Fruit fly (Drosophila melanogaster): ENCODE results near the gene CG7523.

Gene CG7523

DNA sequence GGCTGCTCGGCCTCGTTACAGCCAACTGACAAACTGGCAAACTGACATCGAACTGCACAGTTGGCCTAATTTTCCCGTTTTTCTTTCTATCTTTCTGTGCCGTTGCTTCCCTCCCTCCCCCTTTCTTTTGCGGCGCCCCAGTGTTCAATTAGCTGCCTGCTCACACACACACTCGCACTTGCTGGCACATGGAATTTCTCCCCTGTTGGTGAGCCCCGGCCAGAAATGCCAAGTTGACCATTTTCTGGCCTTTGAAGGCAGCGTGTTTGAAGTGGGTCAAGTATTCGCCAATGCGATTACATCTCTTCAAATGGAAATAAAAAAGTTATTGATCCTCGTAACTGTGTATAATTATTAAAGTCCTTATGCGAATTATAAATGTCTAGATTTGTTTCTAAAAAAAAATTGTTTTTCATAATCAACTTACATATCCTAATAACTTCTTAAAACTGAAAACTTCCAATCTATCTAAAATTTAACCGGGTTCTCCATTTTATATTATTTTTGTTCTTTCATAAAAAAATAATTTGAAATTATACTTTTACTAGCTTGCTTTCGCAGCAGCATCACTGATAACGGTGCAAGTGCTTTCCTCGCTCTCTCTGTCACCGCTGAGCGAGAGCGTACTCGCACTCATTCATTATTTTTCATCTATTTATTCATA is 10.1 kb upstream of the CG7523 start (continued):
- TF ChIP-seq dysf (GFP tag; IDR thresholded peaks at IDR 0.05), result 0 out of 3 replicates have a peak, but pooled peaks have one; percentile 43
- no peak for TF ChIP-seq CG12071 (GFP tag; optimal IDR thresholded peaks at IDR 0.05)
- no peak for TF ChIP-seq stwl (tag; optimal IDR thresholded peaks at IDR 0.05)
- TF ChIP-seq CG13424 (tag; optimal IDR thresholded peaks at IDR 0.05), result peak; percentile 57
- TF ChIP-seq CG6854 (GFP tag; optimal IDR thresholded peaks at IDR 0.05), result no peak
- no peak for TF ChIP-seq sc (optimal IDR thresholded peaks at IDR 0.05)
- peak; percentile 31 for TF ChIP-seq sc (GFP tag; optimal IDR thresholded peaks at IDR 0.05)
- TF ChIP-seq nerfin-1 (tag; optimal IDR thresholded peaks at IDR 0.05), result peak; percentile 38
- TF ChIP-seq H2.0 (GFP tag; IDR thresholded peaks at IDR 0.05), result no peak
- TF ChIP-seq Ssrp (tag; optimal IDR thresholded peaks at IDR 0.05), result peak; percentile 63
- TF ChIP-seq CG2116 (GFP tag; optimal IDR thresholded peaks at IDR 0.05), result peak; percentile 19
- TF ChIP-seq CG8290 (GFP tag; optimal IDR thresholded peaks at IDR 0.05), result peak; percentile 17
- TF ChIP-seq CG8290 (tag; optimal IDR thresholded peaks at IDR 0.05), result no peak
- peak; percentile 27 for TF ChIP-seq CG10431 (GFP tag; optimal IDR thresholded peaks at IDR 0.05)
- peak; percentile 97 for TF ChIP-seq Sry-β (GFP tag; optimal IDR thresholded peaks at IDR 0.05)
- TF ChIP-seq zfh2 (GFP tag; optimal IDR thresholded peaks at IDR 0.05), result peak; percentile 30
- TF ChIP-seq CG18599 (GFP tag; optimal IDR thresholded peaks at IDR 0.05), result peak; percentile 33
- no peak for TF ChIP-seq CG8089 (GFP tag; optimal IDR thresholded peaks at IDR 0.05)
- no peak for TF ChIP-seq HLH4C (GFP tag; IDR thresholded peaks at IDR 0.05; ENCODE audit: partially characterized antibody)
- peak; percentile 3 for TF ChIP-seq p53 (GFP tag; optimal IDR thresholded peaks at IDR 0.05)
- TF ChIP-seq CG3407 (GFP tag; optimal IDR thresholded peaks at IDR 0.05), result peak; percentile 1
- TF ChIP-seq CG12155 (GFP tag; optimal IDR thresholded peaks at IDR 0.05), result peak; percentile 37
- TF ChIP-seq danr (GFP tag; IDR thresholded peaks at IDR 0.05), result no peak
- TF ChIP-seq ken (GFP tag; IDR thresholded peaks at IDR 0.05), result no peak
- TF ChIP-seq YL-1 (GFP tag; optimal IDR thresholded peaks at IDR 0.05), result no peak
- TF ChIP-seq CG12391 (tag; optimal IDR thresholded peaks at IDR 0.05), result peak; percentile 73
- TF ChIP-seq CG30020 (tag; optimal IDR thresholded peaks at IDR 0.05), result peak; percentile 6
- no peak for TF ChIP-seq CG11093 (GFP tag; IDR thresholded peaks at IDR 0.05)
- TF ChIP-seq ttk (GFP tag; IDR thresholded peaks at IDR 0.05), result no peak; the same call in 1 of the 2 replicates
- TF ChIP-seq Lhr (GFP tag; optimal IDR thresholded peaks at IDR 0.05), result no peak
- TF ChIP-seq CG1529 (GFP tag; optimal IDR thresholded peaks at IDR 0.05), result peak; percentile 43
- TF ChIP-seq CG2875 (GFP tag; optimal IDR thresholded peaks at IDR 0.05), result peak; percentile 48
- peak; percentile 85 for TF ChIP-seq CG18262 (tag; optimal IDR thresholded peaks at IDR 0.05)
- TF ChIP-seq NfI (GFP tag; optimal IDR thresholded peaks at IDR 0.05), result no peak
- TF ChIP-seq nerfin-2 (GFP tag; IDR thresholded peaks at IDR 0.05; ENCODE audit: partially characterized antibody), result no peak
- no peak for TF ChIP-seq H15 (GFP tag; IDR thresholded peaks at IDR 0.05)

DNA sequence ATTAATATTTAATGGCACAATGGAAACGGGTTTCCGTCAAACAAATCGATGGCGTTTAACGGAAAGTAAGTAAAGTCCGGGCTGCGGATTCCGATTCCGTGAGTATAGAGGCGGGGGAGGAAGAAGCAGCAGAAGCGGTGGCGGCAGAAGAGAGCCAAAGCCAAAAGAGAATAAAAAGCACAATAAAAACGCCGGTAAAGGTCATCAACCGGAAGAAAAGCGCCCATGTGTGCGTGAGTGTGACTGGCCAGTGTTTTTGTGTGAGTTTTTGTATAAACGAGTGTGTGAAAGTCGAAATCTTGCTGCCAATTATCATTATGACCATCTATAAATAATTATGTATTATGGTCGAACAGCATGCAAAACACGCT is 9.6 kb upstream of the CG7523 start:
- no peak for TF ChIP-seq fd3F (GFP tag; optimal IDR thresholded peaks at IDR 0.05)
- no peak for TF ChIP-seq klu (GFP tag; IDR thresholded peaks at IDR 0.05)
- no peak for TF ChIP-seq NFAT (GFP tag; IDR thresholded peaks at IDR 0.05)
- no peak for TF ChIP-seq CG10274 (GFP tag; optimal IDR thresholded peaks at IDR 0.05)
- no peak for TF ChIP-seq tin (GFP tag; optimal IDR thresholded peaks at IDR 0.05)
- no peak for TF ChIP-seq CG11696 (GFP tag; IDR thresholded peaks at IDR 0.05)
- TF ChIP-seq abd-A (tag; optimal IDR thresholded peaks at IDR 0.05), result peak; percentile 45
- TF ChIP-seq CG15073 (GFP tag; optimal IDR thresholded peaks at IDR 0.05), result no peak
- TF ChIP-seq Atf3 (GFP tag; optimal IDR thresholded peaks at IDR 0.05), result no peak
- no peak for TF ChIP-seq E2f1 (GFP tag; IDR thresholded peaks at IDR 0.05)
- TF ChIP-seq Trl (optimal IDR thresholded peaks at IDR 0.05), result peak; percentile 29 to 39
- TF ChIP-seq Trl (GFP tag; optimal IDR thresholded peaks at IDR 0.05), result no peak
- peak; percentile 73 for TF ChIP-seq cg (GFP tag; optimal IDR thresholded peaks at IDR 0.05)
- no peak for TF ChIP-seq Dll (GFP tag; IDR thresholded peaks at IDR 0.05; ENCODE audit: partially characterized antibody)
- TF ChIP-seq CG13287 (GFP tag; IDR thresholded peaks at IDR 0.05; ENCODE audit: partially characterized antibody), result no peak
- TF ChIP-seq CG17385 (GFP tag; optimal IDR thresholded peaks at IDR 0.05), result peak; percentile 72
- TF ChIP-seq Usf (GFP tag; optimal IDR thresholded peaks at IDR 0.05), result no peak
